Worm (Caenorhabditis elegans) whole organism, young adult: ENCODE data around the gene T22F3.11.
"Not testable (repeated sequence)": the region's sequence is repeated elsewhere in the genome, so short reads cannot be mapped to it uniquely, and the experiment has no call there.

Experiments used
- Y53F4B.3 ChIP-seq: fragments of 200-800 bp; sonication (Bioruptor generic); IDR thresholded peaks from 2 replicates; pipeline ENCODE4 v1.3.6; 2022; ENCODE audit warnings: missing genetic modification reagents, missing genetic modification characterization, missing compliant biosample characterization
- ama-1 ChIP-seq, 3 experiments: fragments of 150-350 bp in 1 of 3; sonication (generic microtip) in 2 of 3; optimal IDR thresholded peaks; 2 replicates each; lab custom pipeline; 2014 to 2018; ENCODE audit warnings: missing biosample characterization in 2 of 3, missing genetic modification characterization in 2 of 3, missing genetic modification reagents in 2 of 3
- egrh-3 ChIP-seq: fragments of 200-800 bp; sonication (Bioruptor generic); IDR thresholded peaks from 2 replicates; pipeline ENCODE4 v1.3.6; 2022; ENCODE audit warnings: missing genetic modification reagents, missing genetic modification characterization, missing compliant biosample characterization
- hmg-1.2 ChIP-seq: fragments of 200-800 bp; sonication (Bioruptor generic); IDR thresholded peaks from 2 replicates; pipeline ENCODE4 v1.3.6; 2022; ENCODE audit warnings: missing genetic modification reagents, missing genetic modification characterization, missing compliant biosample characterization
- let-607 ChIP-seq, 2 experiments: fragments of 200-800 bp in 1 of 2; sonication (Bioruptor generic) in 1 of 2; sonication (generic microtip) in 1 of 2; optimal IDR thresholded peaks; 2 replicates each; lab custom pipeline; 2016 to 2018; ENCODE audit warnings: mild to moderate bottlenecking in 2 of 2, missing compliant biosample characterization in 2 of 2, missing genetic modification characterization in 2 of 2, moderate library complexity in 2 of 2, missing genotype in 1 of 2
- lin-35 ChIP-seq, 3 experiments: fragments of 150-350 bp in 2 of 3; sonication (generic microtip) in 1 of 3; optimal IDR thresholded peaks; 2 replicates each; lab custom pipeline; 2014 to 2018; ENCODE audit warnings: missing biosample characterization in 3 of 3, missing genetic modification characterization in 3 of 3, missing genetic modification reagents in 3 of 3
- snpc-3.4 ChIP-seq: sonication (generic microtip); optimal IDR thresholded peaks from 2 replicates; lab custom pipeline; 2017; ENCODE audit warnings: missing genetic modification characterization, mild to moderate bottlenecking, missing compliant biosample characterization, antibody characterized with exemption, moderate library complexity, missing genotype, missing genetic modification reagents
- sptf-2 ChIP-seq: fragments of 200-800 bp; sonication (Bioruptor generic); optimal IDR thresholded peaks from 2 replicates; lab custom pipeline; 2018; ENCODE audit warnings: mild to moderate bottlenecking, missing genetic modification characterization, missing compliant biosample characterization
- tlf-1 ChIP-seq: fragments of 200-800 bp; sonication (Bioruptor generic); optimal IDR thresholded peaks from 2 replicates; lab custom pipeline; 2018; ENCODE audit warnings: mild to moderate bottlenecking, missing genetic modification characterization, missing compliant biosample characterization
- xnd-1 ChIP-seq: sonication (generic microtip); optimal IDR thresholded peaks from 2 replicates; lab custom pipeline; 2016; ENCODE audit warnings: missing genotype, missing genetic modification reagents, missing genetic modification characterization, missing compliant biosample characterization
- ztf-3 ChIP-seq: fragments of 200-800 bp; sonication (Bioruptor generic); optimal IDR thresholded peaks from 2 replicates; lab custom pipeline; 2018; ENCODE audit warnings: mild to moderate bottlenecking, missing genetic modification characterization, missing compliant biosample characterization
- ztf-6 ChIP-seq: fragments of 200-800 bp; sonication (Bioruptor generic); IDR thresholded peaks from 2 replicates; pipeline ENCODE4 v1.3.6; 2022; ENCODE audit warnings: missing genetic modification reagents, missing genetic modification characterization, missing compliant biosample characterization

T22F3.11 gene

DNA sequence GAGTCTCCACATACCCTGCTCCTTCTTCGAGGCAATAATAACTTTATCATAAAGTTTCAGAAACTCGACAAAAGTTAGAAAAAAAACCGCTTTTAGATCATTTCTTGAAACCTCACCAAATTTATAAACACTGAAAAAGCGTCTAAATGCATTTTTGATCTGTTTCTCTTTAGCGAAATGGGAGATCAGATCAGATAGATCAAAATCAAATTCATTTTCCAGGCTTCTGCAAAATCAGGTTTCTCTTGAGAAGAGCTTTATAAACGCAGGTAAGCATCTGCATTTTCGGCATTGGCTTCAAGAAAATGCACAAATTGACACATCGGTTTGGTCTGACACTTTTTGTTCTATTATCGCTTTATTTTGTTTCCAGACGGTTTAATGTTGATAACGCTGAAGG is 41.9 kb downstream of the T22F3.11 start, which contains the start of gene F40C5.1:
TSS of gene F40C5.1 (plus strand) at position 301 of the 400 bp plus-strand sequence.
- not testable (repeated sequence) for TF ChIP-seq Y53F4B.3 (GFP tag; lab: Robert Waterston, UW); lin-35 (GFP tag; optimal IDR thresholded peaks at IDR 0.05; lab: Kevin White, UChicago); xnd-1

DNA sequence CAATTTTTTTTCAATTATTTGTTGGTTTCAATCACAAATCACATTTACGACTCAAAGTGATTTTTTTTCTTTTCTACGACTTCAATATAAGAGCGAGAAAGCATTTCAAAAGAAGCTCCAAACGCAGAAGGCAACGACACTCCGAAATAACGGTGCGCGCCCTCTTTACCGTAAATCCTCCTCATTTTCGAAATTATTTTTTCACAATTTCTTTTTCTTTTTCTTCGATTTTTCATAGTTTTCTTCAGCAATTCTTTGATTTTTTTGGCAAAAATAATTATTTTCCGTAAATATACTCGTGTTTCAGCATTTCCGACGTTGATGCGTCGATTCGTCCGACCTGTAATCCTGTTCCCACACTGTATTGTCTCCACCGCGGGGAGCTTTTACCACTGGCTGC is 43.7 kb downstream of the T22F3.11 start, which contains the start of gene F40C5.2:
TSS of gene F40C5.2 (plus strand) at position 301 of the 400 bp plus-strand sequence.
- TF ChIP-seq snpc-3.4 (tag; lab: Kevin White, UChicago); tlf-1 (GFP tag; lab: Kevin White, UChicago); ama-1 (optimal IDR thresholded peaks at IDR 0.05; lab: Kevin White, UChicago); ama-1 (GFP tag; optimal IDR thresholded peaks at IDR 0.05; lab: Kevin White, UChicago): not testable (repeated sequence)

- TF ChIP-seq sptf-2 (GFP tag; lab: Kevin White, UChicago); ztf-3 (GFP tag; lab: Kevin White, UChicago); let-607 (tag; optimal IDR thresholded peaks at IDR 0.05; lab: Kevin White, UChicago): not testable (repeated sequence)
These were observed 50.0 kb downstream of the T22F3.11 start, which contains the start of gene T24A6.17 for ce11 chrV:3564335-3564734. T24A6.17 (minus strand) TSS chrV:3564435.

DNA sequence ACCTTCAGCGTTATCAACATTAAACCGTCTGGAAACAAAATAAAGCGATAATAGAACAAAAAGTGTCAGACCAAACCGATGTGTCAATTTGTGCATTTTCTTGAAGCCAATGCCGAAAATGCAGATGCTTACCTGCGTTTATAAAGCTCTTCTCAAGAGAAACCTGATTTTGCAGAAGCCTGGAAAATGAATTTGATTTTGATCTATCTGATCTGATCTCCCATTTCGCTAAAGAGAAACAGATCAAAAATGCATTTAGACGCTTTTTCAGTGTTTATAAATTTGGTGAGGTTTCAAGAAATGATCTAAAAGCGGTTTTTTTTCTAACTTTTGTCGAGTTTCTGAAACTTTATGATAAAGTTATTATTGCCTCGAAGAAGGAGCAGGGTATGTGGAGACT is 51.5 kb downstream of the T22F3.11 start, which contains the start of gene T24A6.16:
TSS of gene T24A6.16 (minus strand) at position 101 of the 400 bp plus-strand sequence.
- TF ChIP-seq ztf-6 (GFP tag; lab: Robert Waterston, UW); egrh-3 (GFP tag; lab: Robert Waterston, UW); hmg-1.2: not testable (repeated sequence)
